Worm (Caenorhabditis elegans) whole organism, L1 larva: ENCODE results near the gene F35C11.6.

Experiments
- alr-1 ChIP-seq: fragments of 200-800 bp; sonication (Bioruptor generic); optimal IDR thresholded peaks from 2 replicates; lab custom pipeline; 2018; ENCODE audit warnings: borderline replicate concordance, mild to moderate bottlenecking, missing genetic modification characterization, missing compliant biosample characterization
- ceh-82 ChIP-seq, 3 experiments: fragments of 150-350 bp in 1 of 3; sonication (generic microtip) in 2 of 3; optimal IDR thresholded peaks; 2 replicates each; lab custom pipeline; 2014 to 2017; ENCODE audit warnings: missing biosample characterization in 3 of 3, missing genetic modification characterization in 3 of 3
- efl-1 ChIP-seq, 4 experiments: fragments of 150-350 bp; optimal IDR thresholded peaks in 3 of 4; peaks in 1 of 4; 1 replicate in 1 of 4; 2 replicates in 3 of 4; lab custom pipeline; 2014; ENCODE audit warnings: missing biosample characterization in 2 of 4, missing genetic modification characterization in 2 of 4, missing genetic modification reagents in 2 of 4
- ets-5 ChIP-seq: fragments of 200-800 bp; sonication (Bioruptor generic); IDR thresholded peaks from 2 replicates; pipeline ENCODE4 v1.3.6; 2022; ENCODE audit warnings: missing genetic modification characterization, missing compliant biosample characterization
- fos-1 ChIP-seq: fragments of 150-350 bp; optimal IDR thresholded peaks from 2 replicates; lab custom pipeline; 2014; ENCODE audit warnings: missing biosample characterization, missing genetic modification characterization
- isw-1 ChIP-seq: fragments of 200-800 bp; sonication (Bioruptor generic); IDR thresholded peaks from 2 replicates; pipeline ENCODE4 v1.3.6; 2022; ENCODE audit warnings: missing genetic modification characterization, missing compliant biosample characterization
- lin-13 ChIP-seq: fragments of 150-350 bp; optimal IDR thresholded peaks from 2 replicates; lab custom pipeline; 2014; ENCODE audit warnings: missing biosample characterization, missing genetic modification reagents, missing genetic modification characterization
- lin-35 ChIP-seq, 2 experiments: fragments of 150-350 bp; optimal IDR thresholded peaks; 2 replicates each; lab custom pipeline; 2014; ENCODE audit warnings: missing biosample characterization in 2 of 2, missing genetic modification characterization in 2 of 2, missing genetic modification reagents in 2 of 2
- mdl-1 ChIP-seq, 2 experiments: fragments of 150-350 bp; optimal IDR thresholded peaks; 2 replicates each; lab custom pipeline; 2014 to 2017; ENCODE audit warnings: missing biosample characterization in 2 of 2, missing genetic modification characterization in 2 of 2, inconsistent platforms in 1 of 2
- nhr-12 ChIP-seq: sonication (generic microtip); optimal IDR thresholded peaks from 2 replicates; lab custom pipeline; 2017; ENCODE audit warnings: missing biosample characterization, missing genetic modification characterization
- skn-1 ChIP-seq: fragments of 150-350 bp; optimal IDR thresholded peaks from 2 replicates; lab custom pipeline; 2014; ENCODE audit warnings: missing biosample characterization, missing genetic modification characterization
- unc-130 ChIP-seq: fragments of 150-350 bp; optimal IDR thresholded peaks from 2 replicates; lab custom pipeline; 2017; ENCODE audit warnings: missing biosample characterization, missing genetic modification characterization, inconsistent platforms
- ztf-11 ChIP-seq, 2 experiments: sonication (generic microtip); optimal IDR thresholded peaks; 2 replicates each; lab custom pipeline; 2016 to 2017; ENCODE audit warnings: missing genetic modification characterization in 2 of 2, missing biosample characterization in 1 of 2, missing compliant biosample characterization in 1 of 2

- TF ChIP-seq nhr-12 (tag; lab: Kevin White, UChicago), result no peak
- no peak for TF ChIP-seq unc-130 (tag; lab: Kevin White, UChicago)
- TF ChIP-seq alr-1 (tag; lab: Kevin White, UChicago), result no peak
- no peak for TF ChIP-seq skn-1 (tag; lab: Kevin White, UChicago)
- TF ChIP-seq ceh-82 (tag; optimal IDR thresholded peaks at IDR 0.05; lab: Kevin White, UChicago), result no peak
- no peak for TF ChIP-seq lin-35 (GFP tag; optimal IDR thresholded peaks at IDR 0.05; lab: Kevin White, UChicago)
- no peak for TF ChIP-seq ztf-11 (tag; optimal IDR thresholded peaks at IDR 0.05; lab: Kevin White, UChicago)
- TF ChIP-seq efl-1 (optimal IDR thresholded peaks at IDR 0.05; lab: Kevin White, UChicago), result no peak
- no peak for TF ChIP-seq efl-1 (GFP tag; optimal IDR thresholded peaks at IDR 0.05 in 1 of 2; lab: Kevin White, UChicago)
- no peak for TF ChIP-seq mdl-1 (tag; optimal IDR thresholded peaks at IDR 0.05; lab: Kevin White, UChicago)
- TF ChIP-seq fos-1 (tag; lab: Kevin White, UChicago), result no peak
- TF ChIP-seq ets-5 (GFP tag; lab: Robert Waterston, UW), result no peak
- TF ChIP-seq isw-1, result no peak
- TF ChIP-seq lin-13 (GFP tag; lab: Kevin White, UChicago), result no peak
Observed at ce11 chrII:8216922-8217321, 42.0 kb downstream of the F35C11.6 start, which contains the start of gene ifg-1.
